Fruit fly (Drosophila melanogaster) S2 (cell line): Measurements from ENCODE around the gene CG7208.

Source experiments
- CG8478 ChIP-seq: fragments of >200 bp; optimal IDR thresholded peaks from 2 replicates; lab custom pipeline; 2018
- CTCF ChIP-seq, 2 experiments: fragments of >200 bp; optimal IDR thresholded peaks; 2 replicates each; lab custom pipeline; 2018

dm6 chr3R:18188702-18189125 is 3.2 kb upstream of the CG7208 start, which contains the start of the genes CG12321 and MED17:
- TF ChIP-seq CG8478 (no peak), CTCF (optimal IDR thresholded peaks at IDR 0.05; lab: Kevin White, UChicago) (no peak)
